Fruit fly (Drosophila melanogaster) whole organism, prepupa: ENCODE data around the gene IscU.

Experiments used
- CG31627 ChIP-seq: fragments of 200-800 bp; sonication (Bioruptor generic); optimal IDR thresholded peaks from 3 replicates; lab custom pipeline; 2016; ENCODE audit warnings: missing biosample characterization, missing genetic modification characterization
- CG4318 ChIP-seq: fragments of 200-800 bp; sonication (Bioruptor generic); optimal IDR thresholded peaks from 3 replicates; lab custom pipeline; 2017; ENCODE audit warnings: missing biosample characterization, mild to moderate bottlenecking, missing genetic modification characterization
- Ets21C ChIP-seq: fragments of 200-800 bp; sonication (Bioruptor generic); optimal IDR thresholded peaks from 3 replicates; lab custom pipeline; 2016; ENCODE audit warnings: missing biosample characterization, missing genetic modification characterization
- Hr39 ChIP-seq: fragments of 200-800 bp; sonication (Bioruptor generic); optimal IDR thresholded peaks from 2 replicates; lab custom pipeline; 2016; ENCODE audit warnings: missing biosample characterization, missing genetic modification characterization
- Lpt ChIP-seq: fragments of 200-800 bp; sonication (Bioruptor generic); optimal IDR thresholded peaks from 3 replicates; lab custom pipeline; 2016; ENCODE audit warnings: missing biosample characterization, missing genetic modification characterization
- OdsH ChIP-seq: fragments of 200-800 bp; sonication (Bioruptor generic); optimal IDR thresholded peaks from 3 replicates; lab custom pipeline; 2016; ENCODE audit warnings: missing biosample characterization, missing genetic modification characterization

dm6 chr3R:8810397-8811184 lies 13.4 kb downstream of the IscU start:
- TF ChIP-seq CG4318 (GFP tag; lab: Kevin White, UChicago): no peak
- no peak for TF ChIP-seq CG31627 (GFP tag; lab: Kevin White, UChicago)
- TF ChIP-seq Hr39 (GFP tag; lab: Kevin White, UChicago): no peak
- peak; percentile 52 for TF ChIP-seq Lpt (GFP tag; lab: Kevin White, UChicago)
- peak; percentile 32 for TF ChIP-seq OdsH (GFP tag; lab: Kevin White, UChicago)
- TF ChIP-seq Ets21C (GFP tag; lab: Kevin White, UChicago): no peak
